Worm (Caenorhabditis elegans) whole organism, L4 larva: ENCODE data around the gene hlh-12.

ENCODE experiments used
- D1046.2 ChIP-seq: fragments of 200-800 bp; sonication (Bioruptor generic); IDR thresholded peaks from 2 replicates; pipeline ENCODE4 v1.3.6; 2022; ENCODE audit warnings: missing genetic modification characterization, missing compliant biosample characterization
- F49E8.2 ChIP-seq: sonication (generic microtip); optimal IDR thresholded peaks from 2 replicates; lab custom pipeline; 2016; ENCODE audit warnings: missing compliant biosample characterization, mild to moderate bottlenecking, missing genetic modification characterization, borderline replicate concordance
- T20F7.1 ChIP-seq: fragments of 200-800 bp; sonication (Bioruptor generic); optimal IDR thresholded peaks from 2 replicates; lab custom pipeline; 2018; ENCODE audit warnings: mild to moderate bottlenecking, missing genetic modification characterization, missing compliant biosample characterization
- Y48G9A.11 ChIP-seq: fragments of 200-800 bp; sonication (Bioruptor generic); IDR thresholded peaks from 2 replicates; pipeline ENCODE4 v1.3.6; 2022; ENCODE audit warnings: missing genetic modification reagents, missing genetic modification characterization, missing compliant biosample characterization
- Y5F2A.4 ChIP-seq: fragments of 200-800 bp; sonication (Bioruptor generic); optimal IDR thresholded peaks from 2 replicates; lab custom pipeline; 2018; ENCODE audit warnings: mild to moderate bottlenecking, missing genetic modification characterization, missing compliant biosample characterization
- ZK337.2 ChIP-seq: fragments of 200-800 bp; sonication (Bioruptor generic); IDR thresholded peaks from 2 replicates; pipeline ENCODE4 v1.3.6; 2022; ENCODE audit warnings: missing genetic modification reagents, missing genetic modification characterization, missing compliant biosample characterization
- aha-1 ChIP-seq: fragments of 150-350 bp; peaks from one replicate; lab custom pipeline; 2014; ENCODE audit warnings: missing biosample characterization, missing genetic modification characterization
- aly-2 ChIP-seq: sonication (generic microtip); optimal IDR thresholded peaks from 2 replicates; lab custom pipeline; 2018; ENCODE audit warnings: missing biosample characterization, missing genetic modification characterization
- arid-1 ChIP-seq: fragments of 200-800 bp; sonication (Bioruptor generic); conservative IDR thresholded peaks from 2 replicates; pipeline ENCODE4 v1.3.6; 2022; ENCODE audit warnings: missing genetic modification reagents, missing genetic modification characterization, missing compliant biosample characterization
- attf-4 ChIP-seq: sonication (generic microtip); optimal IDR thresholded peaks from 3 replicates; lab custom pipeline; 2017; ENCODE audit warnings: missing biosample characterization, missing genetic modification characterization
- ceh-20 ChIP-seq: fragments of 200-800 bp; sonication (Bioruptor generic); IDR thresholded peaks from 2 replicates; pipeline ENCODE4 v1.3.6; 2022; ENCODE audit warnings: missing genetic modification reagents, missing genetic modification characterization, missing compliant biosample characterization
- ces-1 ChIP-seq: fragments of 150-350 bp; sonication (generic microtip); optimal IDR thresholded peaks from 4 replicates; lab custom pipeline; 2014; ENCODE audit warnings: missing biosample characterization, missing genetic modification reagents, missing genetic modification characterization
- daf-12 ChIP-seq: fragments of 150-350 bp; optimal IDR thresholded peaks from 2 replicates; lab custom pipeline; 2014; ENCODE audit warnings: missing biosample characterization, missing genetic modification reagents, missing genetic modification characterization
- daf-16 ChIP-seq, 3 experiments: sonication (generic microtip); optimal IDR thresholded peaks; 2 replicates each; lab custom pipeline; 2016 to 2017; ENCODE audit warnings: missing genetic modification characterization in 3 of 3, missing genetic modification reagents in 3 of 3, mild to moderate bottlenecking in 2 of 3, missing compliant biosample characterization in 2 of 3, missing biosample characterization in 1 of 3, moderate library complexity in 1 of 3
- daf-19 ChIP-seq: fragments of 200-800 bp; sonication (Bioruptor generic); conservative IDR thresholded peaks from 2 replicates; pipeline ENCODE4 v1.3.6; 2022; ENCODE audit warnings: missing genetic modification characterization, missing compliant biosample characterization
- dmd-6 ChIP-seq: fragments of 200-800 bp; sonication (Bioruptor generic); IDR thresholded peaks from 2 replicates; pipeline ENCODE4 v1.3.6; 2022; ENCODE audit warnings: missing genetic modification reagents, missing genetic modification characterization, missing compliant biosample characterization
- duxl-1 ChIP-seq: sonication (generic microtip); optimal IDR thresholded peaks from 2 replicates; lab custom pipeline; 2016; ENCODE audit warnings: mild to moderate bottlenecking, missing genetic modification characterization, moderate library complexity, missing compliant biosample characterization; ENCODE audit not compliant: poor library complexity
- egl-43 ChIP-seq: fragments of 200-800 bp; sonication (Bioruptor generic); IDR thresholded peaks from 2 replicates; pipeline ENCODE4 v1.3.6; 2022; ENCODE audit warnings: missing genetic modification reagents, missing genetic modification characterization, missing compliant biosample characterization
- fos-1 ChIP-seq: fragments of 150-350 bp; optimal IDR thresholded peaks from 2 replicates; lab custom pipeline; 2014; ENCODE audit warnings: missing biosample characterization, missing genetic modification characterization
- hlh-30 ChIP-seq: sonication (generic microtip); optimal IDR thresholded peaks from 2 replicates; lab custom pipeline; 2017; ENCODE audit warnings: antibody characterized with exemption, mild to moderate bottlenecking, missing genetic modification characterization, missing compliant biosample characterization; ENCODE audit not compliant: insufficient read depth
- lin-29 ChIP-seq: fragments of 200-800 bp; sonication (Bioruptor generic); IDR thresholded peaks from 2 replicates; pipeline ENCODE4 v1.3.6; 2022; ENCODE audit warnings: missing genetic modification reagents, missing genetic modification characterization, missing compliant biosample characterization
- lin-38 ChIP-seq: fragments of 200-800 bp; sonication (Bioruptor generic); IDR thresholded peaks from 2 replicates; pipeline ENCODE4 v1.3.6; 2022; ENCODE audit warnings: missing genetic modification reagents, missing genetic modification characterization, missing compliant biosample characterization
- lir-3 ChIP-seq: sonication (generic microtip); optimal IDR thresholded peaks from 2 replicates; lab custom pipeline; 2016; ENCODE audit warnings: mild to moderate bottlenecking, missing genetic modification characterization, missing compliant biosample characterization
- lsy-2 ChIP-seq, 2 experiments: fragments of 150-350 bp in 1 of 2; sonication (generic microtip) in 1 of 2; optimal IDR thresholded peaks; 2 replicates each; lab custom pipeline; 2014 to 2017; ENCODE audit warnings: missing biosample characterization in 2 of 2, missing genetic modification characterization in 2 of 2
- mep-1 ChIP-seq: fragments of 150-350 bp; sonication (generic microtip); optimal IDR thresholded peaks from 3 replicates; lab custom pipeline; 2014; ENCODE audit warnings: missing biosample characterization, missing genetic modification characterization
- mes-2 ChIP-seq: sonication (generic microtip); optimal IDR thresholded peaks from 2 replicates; lab custom pipeline; 2016; ENCODE audit warnings: missing genotype, mild to moderate bottlenecking, missing genetic modification characterization, missing compliant biosample characterization; ENCODE audit not compliant: poor library complexity, severe bottlenecking
- mxl-2 ChIP-seq: fragments of 200-800 bp; sonication (Bioruptor generic); conservative IDR thresholded peaks from 2 replicates; pipeline ENCODE4 v1.3.6; 2022; ENCODE audit warnings: missing genetic modification reagents, missing genetic modification characterization, missing compliant biosample characterization
- mxl-3 ChIP-seq: fragments of 200-800 bp; sonication (Bioruptor generic); optimal IDR thresholded peaks from 2 replicates; lab custom pipeline; 2018; ENCODE audit warnings: mild to moderate bottlenecking, missing genetic modification characterization, missing compliant biosample characterization
- nhr-10 ChIP-seq: fragments of 150-350 bp; optimal IDR thresholded peaks from 2 replicates; lab custom pipeline; 2014; ENCODE audit warnings: missing biosample characterization, missing genetic modification characterization
- nhr-102 ChIP-seq: sonication (generic microtip); optimal IDR thresholded peaks from 2 replicates; lab custom pipeline; 2016; ENCODE audit warnings: mild to moderate bottlenecking, missing genetic modification characterization, moderate library complexity, missing compliant biosample characterization
- nhr-28 ChIP-seq: fragments of 150-350 bp; optimal IDR thresholded peaks from 2 replicates; lab custom pipeline; 2014; ENCODE audit warnings: missing biosample characterization, missing genetic modification characterization
- nhr-6 ChIP-seq: fragments of 150-350 bp; optimal IDR thresholded peaks from 2 replicates; lab custom pipeline; 2014; ENCODE audit warnings: missing biosample characterization, missing genetic modification characterization
- nhr-76 ChIP-seq: fragments of 150-350 bp; optimal IDR thresholded peaks from 2 replicates; lab custom pipeline; 2014; ENCODE audit warnings: missing biosample characterization, missing genetic modification characterization
- nhr-77 ChIP-seq: fragments of 150-350 bp; optimal IDR thresholded peaks from 2 replicates; lab custom pipeline; 2014; ENCODE audit warnings: missing biosample characterization, missing genetic modification characterization
- pha-4 ChIP-seq, 2 experiments: fragments of 150-350 bp in 1 of 2; fragments of 200-800 bp in 1 of 2; sonication (Bioruptor generic) in 1 of 2; IDR thresholded peaks in 1 of 2; optimal IDR thresholded peaks in 1 of 2; 2 replicates each; pipeline versions ENCODE4 v1.3.6 to Lab custom; 2014 to 2022; ENCODE audit warnings: missing genetic modification characterization in 2 of 2, missing genetic modification reagents in 2 of 2, missing biosample characterization in 1 of 2, missing compliant biosample characterization in 1 of 2
- php-3 ChIP-seq: fragments of 200-800 bp; sonication (Bioruptor generic); IDR thresholded peaks from 2 replicates; pipeline ENCODE4 v1.3.6; 2022; ENCODE audit warnings: missing genetic modification reagents, missing genetic modification characterization, missing compliant biosample characterization
- pqm-1 ChIP-seq: sonication (generic microtip); optimal IDR thresholded peaks from 2 replicates; lab custom pipeline; 2017; ENCODE audit warnings: missing biosample characterization, missing genetic modification characterization
- rbr-2 ChIP-seq: sonication (generic microtip); optimal IDR thresholded peaks from 2 replicates; lab custom pipeline; 2016; ENCODE audit warnings: missing genotype, missing genetic modification characterization, missing compliant biosample characterization
- sdz-12 ChIP-seq: fragments of 200-800 bp; sonication (Bioruptor generic); optimal IDR thresholded peaks from 2 replicates; lab custom pipeline; 2018; ENCODE audit warnings: mild to moderate bottlenecking, missing genetic modification characterization, missing compliant biosample characterization
- set-16 ChIP-seq: fragments of 200-800 bp; sonication (Bioruptor generic); IDR thresholded peaks from 2 replicates; pipeline ENCODE4 v1.3.6; 2022; ENCODE audit warnings: missing genetic modification reagents, missing genetic modification characterization, missing compliant biosample characterization
- spr-1 ChIP-seq: sonication (generic microtip); optimal IDR thresholded peaks from 2 replicates; lab custom pipeline; 2016; ENCODE audit warnings: mild to moderate bottlenecking, missing genetic modification characterization, missing compliant biosample characterization
- tra-1 ChIP-seq: fragments of 200-800 bp; sonication (Bioruptor generic); IDR thresholded peaks from 2 replicates; pipeline ENCODE4 v1.3.6; 2022; ENCODE audit warnings: missing genetic modification reagents, missing genetic modification characterization, missing compliant biosample characterization
- unc-62 ChIP-seq, 3 experiments: fragments of 150-350 bp in 1 of 3; sonication (generic microtip); optimal IDR thresholded peaks in 2 of 3; peaks in 1 of 3; 1 replicate in 1 of 3; 2 replicates in 2 of 3; lab custom pipeline; 2014 to 2017; ENCODE audit warnings: missing biosample characterization in 3 of 3, missing genetic modification characterization in 3 of 3, missing genetic modification reagents in 3 of 3, missing genotype in 1 of 3
- zfp-2 ChIP-seq: sonication (generic microtip); optimal IDR thresholded peaks from 2 replicates; lab custom pipeline; 2016; ENCODE audit warnings: mild to moderate bottlenecking, missing genetic modification characterization, missing compliant biosample characterization
- ztf-11 ChIP-seq: fragments of 150-350 bp; optimal IDR thresholded peaks from 2 replicates; lab custom pipeline; 2014; ENCODE audit warnings: missing biosample characterization, missing genetic modification characterization
- ztf-7 ChIP-seq: fragments of 150-350 bp; optimal IDR thresholded peaks from 2 replicates; lab custom pipeline; 2014; ENCODE audit warnings: missing biosample characterization, missing genetic modification characterization

Gene hlh-12

DNA sequence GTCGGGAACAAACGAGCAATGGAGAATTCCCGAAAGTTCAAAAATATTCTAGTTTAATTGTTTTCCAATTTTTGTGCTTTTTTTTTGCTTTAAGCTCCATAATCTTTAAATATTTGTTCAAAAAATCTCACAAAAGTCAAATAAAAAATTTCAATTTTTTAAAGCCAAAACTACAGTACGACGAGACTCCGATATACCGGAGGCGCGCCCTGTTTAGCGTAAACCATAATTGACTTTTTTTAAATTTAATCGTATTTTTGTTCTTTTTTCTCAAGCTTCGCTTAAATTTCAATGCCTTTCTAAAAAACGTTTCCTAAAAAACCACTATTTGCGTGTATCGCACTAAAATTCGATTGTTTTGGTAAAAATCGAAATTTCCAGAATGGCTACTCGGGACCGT, 22.3 kb downstream of the hlh-12 start, which contains the start of gene syx-4:
Gene syx-4 (plus strand): TSS at position 382 of the 400 bp plus-strand sequence.
- TF ChIP-seq Y48G9A.11 (peak; percentile 97), pqm-1 (tag; lab: Kevin White, UChicago) (no peak), nhr-76 (tag; lab: Kevin White, UChicago) (no peak), aha-1 (tag; lab: Kevin White, UChicago) (no peak), fos-1 (tag; lab: Kevin White, UChicago) (no peak)

DNA sequence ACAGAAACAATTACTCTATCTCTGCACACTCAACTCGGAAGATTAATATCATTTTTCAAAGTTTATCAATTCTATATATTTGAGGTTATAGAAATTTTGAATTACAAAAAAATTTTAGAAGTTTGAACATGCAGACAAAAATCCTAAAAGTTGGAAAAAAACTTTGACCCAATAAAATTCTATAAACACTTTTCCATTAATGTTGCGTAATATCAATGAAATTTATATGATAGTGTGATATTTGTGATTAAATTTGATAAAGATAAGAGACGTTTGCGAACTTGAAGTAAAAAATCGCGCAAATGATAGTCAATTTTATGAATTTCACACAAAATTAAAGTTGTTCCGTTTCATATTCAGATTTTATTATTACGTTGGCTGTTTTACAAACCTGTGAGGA, 25.2 kb downstream of the hlh-12 start:
- peak; percentile 31 for TF ChIP-seq pqm-1 (tag; lab: Kevin White, UChicago)
- TF ChIP-seq aha-1 (tag; lab: Kevin White, UChicago), result peak; percentile 32
- TF ChIP-seq daf-16 (GFP tag; optimal IDR thresholded peaks at IDR 0.05; lab: Kevin White, UChicago), result no peak
- TF ChIP-seq daf-16 (tag; optimal IDR thresholded peaks at IDR 0.05; lab: Kevin White, UChicago), result peak; percentile 33
- peak; percentile 53 for TF ChIP-seq php-3
- TF ChIP-seq T20F7.1, result no peak

DNA sequence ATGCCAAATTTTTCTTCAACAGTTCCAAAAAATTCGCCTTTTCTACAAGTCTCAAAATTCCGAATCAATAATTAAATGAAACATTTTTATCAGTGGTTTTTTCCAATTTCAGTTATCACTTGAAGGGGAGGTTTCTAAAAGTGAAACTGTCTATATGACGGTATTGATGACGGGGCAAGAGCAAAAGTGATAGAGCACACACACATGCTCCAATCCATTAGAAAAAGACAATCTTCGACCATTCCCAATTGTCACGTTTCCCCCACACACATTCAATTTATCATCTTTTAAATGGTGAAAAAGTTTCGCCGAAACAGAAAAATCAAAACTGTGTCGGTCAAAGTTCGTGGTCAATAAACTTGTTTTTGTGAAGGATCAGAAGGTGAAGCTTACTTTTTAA, 26.1 kb downstream of the hlh-12 start:
- no peak for TF ChIP-seq zfp-2 (tag; lab: Kevin White, UChicago)
- TF ChIP-seq hlh-30 (tag; lab: Kevin White, UChicago), result peak; percentile 42
- peak; percentile 15 for TF ChIP-seq mep-1
- TF ChIP-seq arid-1 (GFP tag; lab: Robert Waterston, UW), result no peak
- TF ChIP-seq mxl-2 (GFP tag; lab: Robert Waterston, UW), result no peak
- no peak for TF ChIP-seq Y5F2A.4 (GFP tag; lab: Kevin White, UChicago)
- peak in 1 of 2 experiments; percentile 26 for TF ChIP-seq lsy-2 (tag; optimal IDR thresholded peaks at IDR 0.05; lab: Kevin White, UChicago)
- no peak for TF ChIP-seq mes-2 (tag; lab: Kevin White, UChicago)
- TF ChIP-seq rbr-2, result no peak
- peak in 1 of 2 experiments; percentile 48 for TF ChIP-seq unc-62 (GFP tag; optimal IDR thresholded peaks at IDR 0.05 in 1 of 2; lab: Kevin White, UChicago)
- no peak for TF ChIP-seq unc-62 (tag; optimal IDR thresholded peaks at IDR 0.05; lab: Kevin White, UChicago)
- no peak for TF ChIP-seq pha-4 (GFP tag; IDR thresholded peaks at IDR 0.05; lab: Robert Waterston, UW)
- TF ChIP-seq pha-4 (tag; optimal IDR thresholded peaks at IDR 0.05; lab: Kevin White, UChicago), result no peak
- no peak for TF ChIP-seq D1046.2 (GFP tag; lab: Robert Waterston, UW)
- no peak for TF ChIP-seq sdz-12 (GFP tag; lab: Kevin White, UChicago)
- TF ChIP-seq egl-43 (GFP tag; lab: Robert Waterston, UW), result no peak
- peak; percentile 74 for TF ChIP-seq aha-1 (tag; lab: Kevin White, UChicago)
- TF ChIP-seq nhr-102 (tag; lab: Kevin White, UChicago), result no peak
- TF ChIP-seq attf-4 (tag; lab: Kevin White, UChicago), result no peak
- 0 out of 2 replicates have a peak, but pooled peaks have one; percentile 41 for TF ChIP-seq tra-1 (GFP tag; lab: Robert Waterston, UW)
- TF ChIP-seq duxl-1, result no peak
- TF ChIP-seq ces-1 (GFP tag; lab: Kevin White, UChicago), result no peak
- no peak for TF ChIP-seq daf-19 (GFP tag; lab: Robert Waterston, UW)
- TF ChIP-seq lin-38 (GFP tag; lab: Robert Waterston, UW), result no peak
- TF ChIP-seq lir-3 (tag; lab: Kevin White, UChicago), result no peak
- TF ChIP-seq ztf-11 (tag; lab: Kevin White, UChicago), result no peak
- no peak for TF ChIP-seq nhr-10 (tag; lab: Kevin White, UChicago)
- TF ChIP-seq ZK337.2 (GFP tag; lab: Robert Waterston, UW), result no peak
- TF ChIP-seq dmd-6, result peak; percentile 94
- peak; percentile 54 for TF ChIP-seq nhr-28 (tag; lab: Kevin White, UChicago)
- no peak for TF ChIP-seq lin-29 (GFP tag; lab: Robert Waterston, UW)
- TF ChIP-seq F49E8.2 (tag; lab: Kevin White, UChicago), result no peak
- TF ChIP-seq daf-12 (tag; lab: Kevin White, UChicago), result no peak
- no peak for TF ChIP-seq nhr-77 (tag; lab: Kevin White, UChicago)
- no peak for TF ChIP-seq set-16 (GFP tag; lab: Robert Waterston, UW)
- no peak for TF ChIP-seq aly-2 (tag; lab: Kevin White, UChicago)
- peak; percentile 74 for TF ChIP-seq php-3
- no peak for TF ChIP-seq spr-1
- no peak for TF ChIP-seq nhr-6 (tag; lab: Kevin White, UChicago)
- no peak for TF ChIP-seq ceh-20
- peak; percentile 47 for TF ChIP-seq ztf-7 (tag; lab: Kevin White, UChicago)
- TF ChIP-seq mxl-3 (GFP tag; lab: Kevin White, UChicago), result peak; percentile 8
